Fruit fly (Drosophila melanogaster) whole organism, prepupa: ENCODE measurements around the gene CG5708.

ENCODE experiments used
- Blimp-1 ChIP-seq: fragments of 200-800 bp; sonication (Bioruptor generic); optimal IDR thresholded peaks from 3 replicates; lab custom pipeline; 2017; ENCODE audit warnings: missing biosample characterization, missing genetic modification characterization, mild to moderate bottlenecking, moderate library complexity, missing genetic modification reagents
- CG10669 ChIP-seq: fragments of 200-800 bp; sonication (Bioruptor generic); optimal IDR thresholded peaks from 3 replicates; lab custom pipeline; 2018; ENCODE audit warnings: missing biosample characterization, mild to moderate bottlenecking, missing genetic modification characterization, moderate library complexity
- CG11294 ChIP-seq: fragments of 200-800 bp; sonication (Bioruptor generic); IDR thresholded peaks from 2 replicates; pipeline ENCODE4 v1.3.6; 2022; ENCODE audit warnings: missing biosample characterization, missing genetic modification characterization
- CG11762 ChIP-seq: fragments of 200-800 bp; sonication (Bioruptor generic); optimal IDR thresholded peaks from 3 replicates; lab custom pipeline; 2016; ENCODE audit warnings: missing biosample characterization, missing genetic modification characterization; ENCODE audit not compliant: insufficient read depth
- CG11902 ChIP-seq: fragments of 200-800 bp; sonication (Bioruptor generic); optimal IDR thresholded peaks from 3 replicates; lab custom pipeline; 2016; ENCODE audit warnings: missing biosample characterization, missing genetic modification characterization
- CG15336 ChIP-seq: fragments of 200-800 bp; sonication (Bioruptor generic); IDR thresholded peaks from 2 replicates; pipeline ENCODE4 v1.3.6; 2022; ENCODE audit warnings: missing biosample characterization, missing genetic modification characterization
- CG1621 ChIP-seq: fragments of 200-800 bp; sonication (Bioruptor generic); optimal IDR thresholded peaks from 3 replicates; lab custom pipeline; 2018; ENCODE audit warnings: missing biosample characterization, mild to moderate bottlenecking, missing genetic modification characterization
- CG16779 ChIP-seq: fragments of 200-800 bp; sonication (Bioruptor generic); optimal IDR thresholded peaks from 3 replicates; lab custom pipeline; 2017; ENCODE audit warnings: missing biosample characterization, mild to moderate bottlenecking, missing genetic modification characterization
- CG3032 ChIP-seq: fragments of 200-800 bp; optimal IDR thresholded peaks from 2 replicates; lab custom pipeline; 2019; ENCODE audit warnings: missing biosample characterization, mild to moderate bottlenecking, missing genetic modification characterization, moderate library complexity
- CG31627 ChIP-seq: fragments of 200-800 bp; sonication (Bioruptor generic); optimal IDR thresholded peaks from 3 replicates; lab custom pipeline; 2016; ENCODE audit warnings: missing biosample characterization, missing genetic modification characterization
- CG3919 ChIP-seq: fragments of 200-800 bp; sonication (Bioruptor generic); optimal IDR thresholded peaks from 3 replicates; lab custom pipeline; 2016; ENCODE audit warnings: missing biosample characterization, missing genetic modification characterization
- CG4318 ChIP-seq: fragments of 200-800 bp; sonication (Bioruptor generic); optimal IDR thresholded peaks from 3 replicates; lab custom pipeline; 2017; ENCODE audit warnings: missing biosample characterization, mild to moderate bottlenecking, missing genetic modification characterization
- CG6792 ChIP-seq: fragments of 200-800 bp; sonication (Bioruptor generic); optimal IDR thresholded peaks from 3 replicates; lab custom pipeline; 2016; ENCODE audit warnings: missing biosample characterization, missing genetic modification characterization
- CG7368 ChIP-seq: fragments of 200-800 bp; sonication (Bioruptor generic); optimal IDR thresholded peaks from 3 replicates; lab custom pipeline; 2016; ENCODE audit warnings: missing biosample characterization, missing genetic modification characterization
- CG8632 ChIP-seq: fragments of 200-800 bp; sonication (Bioruptor generic); optimal IDR thresholded peaks from 3 replicates; lab custom pipeline; 2016; ENCODE audit warnings: missing biosample characterization, missing genetic modification characterization
- CG9139 ChIP-seq: fragments of 200-800 bp; sonication (Bioruptor generic); optimal IDR thresholded peaks from 3 replicates; lab custom pipeline; 2017; ENCODE audit warnings: missing biosample characterization, mild to moderate bottlenecking, missing genetic modification characterization
- Eip75B ChIP-seq: fragments of 200-800 bp; sonication (Bioruptor generic); optimal IDR thresholded peaks from 3 replicates; lab custom pipeline; 2016; ENCODE audit warnings: missing biosample characterization, missing genetic modification characterization
- Eip78C ChIP-seq: fragments of 200-800 bp; sonication (Bioruptor generic); peaks from one replicate; lab custom pipeline; 2016; ENCODE audit warnings: missing biosample characterization, missing genetic modification characterization
- Eip93F ChIP-seq: fragments of 200-800 bp; sonication (Bioruptor generic); optimal IDR thresholded peaks from 2 replicates; lab custom pipeline; 2016; ENCODE audit warnings: missing biosample characterization, mild to moderate bottlenecking, missing genetic modification characterization
- Ets21C ChIP-seq: fragments of 200-800 bp; sonication (Bioruptor generic); optimal IDR thresholded peaks from 3 replicates; lab custom pipeline; 2016; ENCODE audit warnings: missing biosample characterization, missing genetic modification characterization
- Ets96B ChIP-seq: fragments of 200-800 bp; optimal IDR thresholded peaks from 2 replicates; lab custom pipeline; 2019; ENCODE audit warnings: missing biosample characterization, mild to moderate bottlenecking, missing genetic modification characterization, moderate library complexity
- Lpt ChIP-seq: fragments of 200-800 bp; sonication (Bioruptor generic); optimal IDR thresholded peaks from 3 replicates; lab custom pipeline; 2016; ENCODE audit warnings: missing biosample characterization, missing genetic modification characterization
- Met ChIP-seq: fragments of 200-800 bp; sonication (Bioruptor generic); optimal IDR thresholded peaks from 3 replicates; lab custom pipeline; 2016; ENCODE audit warnings: missing biosample characterization, missing genetic modification characterization
- OdsH ChIP-seq: fragments of 200-800 bp; sonication (Bioruptor generic); optimal IDR thresholded peaks from 3 replicates; lab custom pipeline; 2016; ENCODE audit warnings: missing biosample characterization, missing genetic modification characterization
- Smox ChIP-seq: fragments of 200-800 bp; sonication (Bioruptor generic); optimal IDR thresholded peaks from 3 replicates; lab custom pipeline; 2016; ENCODE audit warnings: missing biosample characterization, missing genetic modification characterization
- Sox102F ChIP-seq: fragments of 200-800 bp; sonication (Bioruptor generic); optimal IDR thresholded peaks from 2 replicates; lab custom pipeline; 2016; ENCODE audit warnings: missing biosample characterization, mild to moderate bottlenecking, missing genetic modification characterization
- Sox14 ChIP-seq: fragments of 200-800 bp; sonication (Bioruptor generic); optimal IDR thresholded peaks from 3 replicates; lab custom pipeline; 2016; ENCODE audit warnings: missing biosample characterization, missing genetic modification characterization
- acj6 ChIP-seq: fragments of 200-800 bp; sonication (Bioruptor generic); optimal IDR thresholded peaks from 3 replicates; lab custom pipeline; 2016; ENCODE audit warnings: missing biosample characterization, missing genetic modification characterization
- cyc ChIP-seq: fragments of 200-800 bp; sonication (Bioruptor generic); optimal IDR thresholded peaks from 3 replicates; lab custom pipeline; 2016; ENCODE audit warnings: missing biosample characterization, missing genetic modification characterization
- dac ChIP-seq: fragments of 200-800 bp; sonication (Bioruptor generic); optimal IDR thresholded peaks from 2 replicates; lab custom pipeline; 2017; ENCODE audit warnings: missing biosample characterization, mild to moderate bottlenecking, missing genetic modification characterization
- dsx ChIP-seq: fragments of 200-800 bp; optimal IDR thresholded peaks from 3 replicates; lab custom pipeline; 2019; ENCODE audit warnings: missing biosample characterization, mild to moderate bottlenecking, missing genetic modification characterization, moderate library complexity; ENCODE audit not compliant: poor library complexity, severe bottlenecking
- fd85E ChIP-seq: fragments of 200-800 bp; sonication (Bioruptor generic); optimal IDR thresholded peaks from 3 replicates; lab custom pipeline; 2016; ENCODE audit warnings: missing biosample characterization, missing genetic modification characterization
- fkh ChIP-seq: fragments of 200-800 bp; sonication (Bioruptor generic); optimal IDR thresholded peaks from 3 replicates; lab custom pipeline; 2017; ENCODE audit warnings: missing biosample characterization, mild to moderate bottlenecking, missing genetic modification characterization, moderate library complexity
- lz ChIP-seq: fragments of 200-800 bp; sonication (Bioruptor generic); optimal IDR thresholded peaks from 3 replicates; lab custom pipeline; 2016; ENCODE audit warnings: missing biosample characterization, missing genetic modification characterization
- ss ChIP-seq, 2 experiments: fragments of 200-800 bp; sonication (Bioruptor generic); optimal IDR thresholded peaks; 2 replicates in 1 of 2; 3 replicates in 1 of 2; lab custom pipeline; 2017 to 2018; ENCODE audit warnings: mild to moderate bottlenecking in 2 of 2, missing biosample characterization in 2 of 2, missing genetic modification characterization in 2 of 2, moderate library complexity in 1 of 2
- svp ChIP-seq: fragments of 200-800 bp; sonication (Bioruptor generic); peaks from one replicate; lab custom pipeline; 2016; ENCODE audit warnings: missing biosample characterization, missing genetic modification characterization
- vri ChIP-seq: fragments of 200-800 bp; sonication (Bioruptor generic); optimal IDR thresholded peaks from 3 replicates; lab custom pipeline; 2016; ENCODE audit warnings: missing biosample characterization, mild to moderate bottlenecking, missing genetic modification characterization

Gene CG5708

DNA sequence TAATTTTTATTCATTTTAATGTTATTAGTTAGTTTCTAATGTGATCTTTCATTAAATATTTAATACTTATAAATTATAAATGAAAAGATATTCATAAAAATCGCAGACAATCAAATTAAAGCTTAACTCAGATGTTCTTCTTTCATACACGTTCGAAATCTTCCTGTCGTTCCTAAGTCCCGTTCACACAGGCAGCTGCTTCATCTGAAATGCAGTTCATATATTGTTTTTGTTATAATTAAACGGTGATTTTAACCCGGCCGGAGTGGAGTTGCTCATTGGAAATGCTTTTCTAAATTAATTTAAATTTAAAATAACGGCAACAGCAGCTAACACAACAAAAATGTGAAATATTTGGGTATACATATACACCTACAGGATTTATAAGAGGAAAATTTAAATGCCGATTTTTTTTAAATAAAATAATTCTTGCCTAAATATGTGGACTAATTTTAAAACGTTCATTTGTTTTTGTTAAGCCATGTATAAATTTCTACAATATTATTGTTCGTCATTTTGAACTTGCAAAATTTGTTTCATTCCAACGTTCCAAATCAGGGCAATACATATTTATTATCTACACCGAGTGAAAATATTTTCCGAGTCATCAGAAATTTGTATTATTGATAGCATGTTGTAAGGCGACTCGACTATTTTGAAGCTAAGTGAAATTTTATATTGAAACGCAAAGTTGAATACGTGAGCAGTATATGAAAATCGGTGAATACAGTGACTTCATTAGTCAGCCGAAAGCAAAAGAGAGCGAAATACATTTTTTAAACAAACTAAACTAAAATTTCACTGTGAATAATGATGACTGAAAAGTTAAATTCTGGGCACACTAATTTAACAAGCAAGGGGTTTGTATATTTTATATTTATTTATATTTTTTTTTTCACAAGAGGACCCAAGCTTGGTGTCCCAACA lies 12.4 kb upstream of the CG5708 start, which contains the start of gene me31B:
me31B (plus strand) TSS at position 616 of the 927 bp plus-strand sequence.
- TF ChIP-seq CG3032: peak; percentile 14
- peak; percentile 7 for TF ChIP-seq Eip93F (GFP tag; lab: Kevin White, UChicago)
- TF ChIP-seq CG15336 (GFP tag; lab: Robert Waterston, UW): no peak

DNA sequence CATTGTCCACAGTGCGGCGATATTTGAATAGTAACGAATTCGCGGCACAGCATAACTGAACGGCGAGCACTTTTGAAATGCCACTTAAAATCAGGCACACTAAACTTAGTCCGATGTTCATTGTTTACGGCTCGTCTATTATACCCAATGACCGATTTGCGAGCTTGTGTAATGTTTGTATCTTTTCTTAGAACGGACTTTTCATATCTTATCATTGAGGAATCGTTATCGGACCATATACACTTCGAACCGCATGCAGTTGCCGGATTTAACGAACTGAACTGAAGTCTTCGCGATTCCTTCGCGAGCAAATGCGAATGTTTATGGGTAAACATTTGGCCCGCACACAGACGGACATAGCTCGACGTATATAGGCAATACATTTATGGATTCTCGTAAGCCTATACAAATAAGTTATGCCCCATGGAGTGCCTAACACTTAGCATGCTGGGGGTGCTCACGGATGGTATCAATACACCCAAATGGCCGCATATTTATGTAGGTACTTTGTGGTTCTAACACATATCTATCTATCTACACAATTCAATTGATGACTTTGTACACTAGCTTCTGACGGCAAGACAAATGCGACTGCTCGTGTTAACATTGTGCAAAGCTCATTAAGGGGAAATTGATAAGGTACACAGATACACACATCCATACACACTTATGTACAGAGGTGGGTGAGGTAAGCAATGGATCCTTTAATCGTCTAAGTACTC lies 11.3 kb upstream of the CG5708 start, which contains the start of gene mthl15:
mthl15 (minus strand) TSS at position 593 of the 722 bp plus-strand sequence.
- TF ChIP-seq vri (GFP tag; lab: Kevin White, UChicago) (peak; percentile 34), fkh (peak; percentile 90), CG10669 (no peak)

DNA sequence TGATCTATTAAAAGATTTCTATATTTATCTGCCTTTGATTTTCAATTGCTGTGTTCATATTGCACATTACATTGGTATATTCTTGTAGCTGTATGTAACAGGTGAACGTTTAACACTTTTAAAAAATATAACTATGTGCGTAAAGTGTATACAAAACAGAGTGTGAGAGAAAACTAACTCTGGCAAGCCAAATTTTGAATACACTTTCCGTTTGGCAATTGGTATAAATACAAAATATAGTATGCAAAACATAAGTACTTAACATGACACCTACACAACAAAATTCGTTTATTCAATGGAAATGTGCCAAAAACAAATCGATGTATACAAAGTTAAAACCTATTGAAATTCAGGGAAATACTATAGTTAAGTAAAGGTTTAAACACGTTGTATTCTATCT lies 6.2 kb upstream of the CG5708 start:
- TF ChIP-seq OdsH (GFP tag; lab: Kevin White, UChicago): no peak
- no peak for TF ChIP-seq Eip78C
- TF ChIP-seq lz (GFP tag; lab: Kevin White, UChicago): no peak
- no peak for TF ChIP-seq Lpt
- no peak for TF ChIP-seq cyc
- TF ChIP-seq CG11762 (GFP tag; lab: Kevin White, UChicago): no peak
- no peak for TF ChIP-seq CG1621

DNA sequence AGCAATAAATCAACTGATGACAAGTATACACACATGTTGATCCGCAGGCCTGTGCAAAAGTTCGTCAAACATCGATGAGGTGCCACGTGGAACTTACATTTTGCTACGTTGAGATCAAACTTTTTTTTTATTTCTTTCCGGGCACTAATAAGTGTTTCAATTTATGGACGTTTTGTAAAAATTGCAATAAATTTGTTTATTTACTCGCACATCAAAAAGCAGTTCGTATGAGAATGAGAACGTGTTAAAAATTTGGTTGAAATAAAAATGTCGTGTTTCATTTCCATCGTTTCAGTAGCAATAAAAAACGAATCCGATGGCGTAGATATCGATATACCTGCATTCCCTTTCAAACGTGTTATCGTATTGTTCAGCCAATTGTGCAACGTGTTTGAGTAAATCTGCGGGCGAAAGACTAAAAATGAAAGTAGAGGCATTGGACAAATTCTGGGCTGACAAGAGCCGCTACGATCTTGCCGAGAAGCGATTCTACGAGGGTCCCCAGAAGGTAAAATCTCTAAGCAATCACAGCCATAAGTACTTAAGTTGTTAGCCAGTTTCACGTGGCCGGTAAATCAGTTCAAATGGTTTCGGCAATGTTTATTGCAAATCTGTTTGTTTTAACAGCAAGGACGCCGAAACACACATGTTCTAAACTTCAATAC lies 5.7 kb upstream of the CG5708 start, which contains the start of gene eEF1delta:
eEF1delta (plus strand) TSS at position 356 of the 665 bp plus-strand sequence.
- no peak for TF ChIP-seq CG9139 (GFP tag; lab: Kevin White, UChicago)
- no peak for TF ChIP-seq CG3919 (GFP tag; lab: Kevin White, UChicago)
- TF ChIP-seq CG16779 (tag; lab: Kevin White, UChicago): no peak
- TF ChIP-seq CG11902 (GFP tag; lab: Kevin White, UChicago): no peak
- TF ChIP-seq CG8632: no peak
- no peak for TF ChIP-seq CG11762 (GFP tag; lab: Kevin White, UChicago)
- TF ChIP-seq Ets21C: no peak
- TF ChIP-seq Blimp-1 (GFP tag; lab: Kevin White, UChicago): no peak
- TF ChIP-seq Ets96B (tag; lab: Kevin White, UChicago): no peak

DNA sequence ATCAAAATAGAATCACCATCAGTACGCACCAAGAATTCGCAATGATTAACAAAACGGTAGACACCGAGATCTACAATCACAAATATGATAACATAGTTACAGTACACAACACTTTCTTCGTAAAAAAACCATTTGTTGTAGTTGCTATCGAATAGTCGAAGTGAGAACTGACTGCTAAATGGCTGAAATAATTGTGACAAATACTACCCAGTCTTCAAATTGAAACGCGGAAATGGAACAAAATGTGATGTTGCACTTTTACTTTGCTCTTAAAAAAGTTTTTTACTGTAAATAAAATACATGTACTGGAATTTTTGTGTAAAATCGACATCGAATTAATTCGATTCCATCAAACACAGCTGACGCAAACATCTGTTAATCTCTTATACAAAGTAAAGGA lies 4.9 kb upstream of the CG5708 start, which contains the start of gene ova:
ova (minus strand) TSS at position 183 of the 400 bp plus-strand sequence.
- no peak for TF ChIP-seq CG3919 (GFP tag; lab: Kevin White, UChicago)
- no peak for TF ChIP-seq svp

DNA sequence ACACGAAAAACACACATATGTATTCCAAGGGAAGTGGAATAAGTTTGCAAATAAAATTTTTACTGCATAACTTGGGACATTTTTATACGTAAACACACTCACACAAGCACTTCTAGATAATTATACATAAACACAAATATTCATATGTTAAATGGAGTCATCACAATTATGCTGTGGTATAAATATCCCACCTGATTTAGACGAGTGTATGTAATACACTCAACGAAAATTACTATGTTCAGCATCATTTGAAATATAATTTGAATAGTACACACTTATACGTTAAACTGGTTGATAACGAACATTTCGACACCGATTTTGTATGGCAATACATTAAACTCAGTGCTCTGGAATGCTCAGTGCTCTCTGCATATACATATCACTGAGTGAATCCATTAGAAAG lies 4.5 kb upstream of the CG5708 start:
- TF ChIP-seq Smox (GFP tag; lab: Kevin White, UChicago): no peak
- TF ChIP-seq CG7368 (GFP tag; lab: Kevin White, UChicago): no peak
- peak; percentile 84 for TF ChIP-seq Eip78C
- TF ChIP-seq CG10669: peak; percentile 51
- no peak for TF ChIP-seq CG11294 (GFP tag; lab: Robert Waterston, UW)
- TF ChIP-seq CG6792: peak; percentile 32
- peak; percentile 32 for TF ChIP-seq CG31627 (GFP tag; lab: Kevin White, UChicago)
- peak; percentile 43 for TF ChIP-seq acj6
- TF ChIP-seq CG15336 (GFP tag; lab: Robert Waterston, UW): peak; percentile 49; the same call in 1 of the 2 replicates
- no peak for TF ChIP-seq CG9139 (GFP tag; lab: Kevin White, UChicago)
- TF ChIP-seq Eip75B: peak; percentile 58
- TF ChIP-seq ss (GFP tag; optimal IDR thresholded peaks at IDR 0.05; lab: Kevin White, UChicago): peak in 1 of 2 experiments; percentile 27
- peak; percentile 61 for TF ChIP-seq Sox14 (GFP tag; lab: Kevin White, UChicago)
- TF ChIP-seq CG4318: no peak
- TF ChIP-seq dac (GFP tag; lab: Kevin White, UChicago): peak; percentile 24
- no peak for TF ChIP-seq CG11902 (GFP tag; lab: Kevin White, UChicago)
- peak; percentile 17 for TF ChIP-seq dsx
- TF ChIP-seq vri (GFP tag; lab: Kevin White, UChicago): peak; percentile 4
- peak; percentile 45 for TF ChIP-seq Sox102F (GFP tag; lab: Kevin White, UChicago)
- TF ChIP-seq fd85E (GFP tag; lab: Kevin White, UChicago): no peak
- peak; percentile 54 for TF ChIP-seq Met (GFP tag; lab: Kevin White, UChicago)
